Fruit fly (Drosophila melanogaster): ENCODE measurements around the gene CG5885.

The CG5885 gene

dm6 chr2L:9908468-9908967 lies 9.6 kb downstream of the CG5885 start, which contains the start of gene CG13124 (continued):
- no peak for TF ChIP-seq CG17829 (tag; optimal IDR thresholded peaks at IDR 0.05)
- TF ChIP-seq CG8359 (GFP tag; optimal IDR thresholded peaks at IDR 0.05; ENCODE audit: borderline replicate concordance): no peak
- TF ChIP-seq klu (GFP tag; IDR thresholded peaks at IDR 0.05): no peak

DNA sequence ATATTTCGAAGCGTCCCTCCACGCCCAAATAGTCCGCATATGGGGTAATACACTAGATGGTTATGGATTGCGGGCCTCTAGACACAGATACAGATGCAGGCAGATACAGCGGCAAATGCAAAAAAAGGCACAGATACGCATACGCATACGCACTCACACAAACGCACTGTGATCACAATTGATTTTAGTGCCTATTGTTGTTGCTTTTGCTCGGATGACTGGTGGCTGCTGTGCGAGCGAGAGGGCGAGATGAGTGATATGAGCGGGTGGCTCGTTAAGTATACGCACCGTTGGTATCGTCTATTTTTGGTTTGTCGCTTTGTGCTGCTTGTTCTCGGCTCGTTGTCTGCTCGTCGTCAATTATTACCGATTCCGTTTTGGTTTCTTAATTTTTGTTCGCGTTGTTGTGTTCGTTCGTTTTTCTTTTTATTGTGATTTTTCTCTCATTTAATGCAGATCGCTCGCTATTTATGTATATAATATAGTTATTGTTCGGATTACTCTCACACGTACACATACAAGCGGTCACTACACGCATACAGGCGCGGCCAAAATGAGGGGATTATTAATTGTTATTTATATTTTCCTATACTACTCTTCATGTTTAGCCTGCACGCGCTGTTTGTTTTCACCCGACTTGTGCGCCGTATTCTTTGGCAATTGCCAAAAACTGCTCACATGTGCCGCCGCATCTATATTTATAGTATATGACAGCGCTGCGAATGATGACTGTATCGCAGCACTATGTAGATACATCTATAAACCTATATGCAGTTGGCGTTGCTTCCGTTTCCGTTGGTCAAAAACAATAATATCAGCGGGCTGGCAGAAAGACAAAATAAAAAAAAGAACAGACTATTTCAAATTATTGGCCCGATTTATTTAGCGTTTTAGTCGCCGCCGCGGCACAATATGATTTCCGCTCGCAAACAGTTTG lies 10.5 kb downstream of the CG5885 start:
- TF ChIP-seq Hand (GFP tag; optimal IDR thresholded peaks at IDR 0.05): no peak
- TF ChIP-seq mirr (GFP tag; optimal IDR thresholded peaks at IDR 0.05): peak; percentile 42
- TF ChIP-seq D19B (GFP tag; optimal IDR thresholded peaks at IDR 0.05): peak; percentile 73
- TF ChIP-seq Blimp-1 (GFP tag; optimal IDR thresholded peaks at IDR 0.05): no peak
- TF ChIP-seq CG15601 (tag; optimal IDR thresholded peaks at IDR 0.05): no peak
- TF ChIP-seq CG13775 (GFP tag; optimal IDR thresholded peaks at IDR 0.05): no peak
- peak; percentile 2 for TF ChIP-seq CG13624 (GFP tag; optimal IDR thresholded peaks at IDR 0.05)
- peak; percentile 66 for TF ChIP-seq CG10979 (tag; optimal IDR thresholded peaks at IDR 0.05)
- peak; percentile 58 for TF ChIP-seq Sox102F (GFP tag; optimal IDR thresholded peaks at IDR 0.05)
- TF ChIP-seq kay (GFP tag; optimal IDR thresholded peaks at IDR 0.05): peak; percentile 8
- peak; percentile 9 for TF ChIP-seq gcm (GFP tag; optimal IDR thresholded peaks at IDR 0.05)
- TF ChIP-seq CrebB (tag; optimal IDR thresholded peaks at IDR 0.05): peak; percentile 43
- TF ChIP-seq dysf (GFP tag; IDR thresholded peaks at IDR 0.05): no peak
- TF ChIP-seq CG3281 (GFP tag; optimal IDR thresholded peaks at IDR 0.05): no peak
- TF ChIP-seq sisA (GFP tag; IDR thresholded peaks at IDR 0.05): no peak
- TF ChIP-seq TFAM (GFP tag; optimal IDR thresholded peaks at IDR 0.05): no peak
- peak; percentile 37; the same call in 2 of the 3 replicates for TF ChIP-seq ci (GFP tag; IDR thresholded peaks at IDR 0.05)
- TF ChIP-seq MBD-R2 (GFP tag; IDR thresholded peaks at IDR 0.05): peak; percentile 20; the same call in 1 of the 2 replicates
- peak; percentile 85 for TF ChIP-seq cg (GFP tag; optimal IDR thresholded peaks at IDR 0.05)
- TF ChIP-seq CG2116 (GFP tag; optimal IDR thresholded peaks at IDR 0.05): peak; percentile 6
- TF ChIP-seq Meics (GFP tag; optimal IDR thresholded peaks at IDR 0.05): no peak
- peak; percentile 86 for TF ChIP-seq Med (GFP tag)
- peak; percentile 0 for TF ChIP-seq CG13894 (tag; optimal IDR thresholded peaks at IDR 0.05)
- no peak for TF ChIP-seq CG10431 (GFP tag; optimal IDR thresholded peaks at IDR 0.05)
- TF ChIP-seq abd-A (tag; optimal IDR thresholded peaks at IDR 0.05): peak; percentile 90
- TF ChIP-seq Pdp1 (GFP tag; optimal IDR thresholded peaks at IDR 0.05): peak in 1 of 2 experiments; percentile 10
- TF ChIP-seq corto (GFP tag; optimal IDR thresholded peaks at IDR 0.05): no peak
- TF ChIP-seq chinmo (GFP tag; IDR thresholded peaks at IDR 0.05; ENCODE audit: partially characterized antibody): peak; percentile 96
- peak; percentile 20; the same call in 1 of the 2 replicates for TF ChIP-seq CG3847 (GFP tag; IDR thresholded peaks at IDR 0.05)
- peak; percentile 4 for TF ChIP-seq Sox100B (GFP tag; optimal IDR thresholded peaks at IDR 0.05)
- TF ChIP-seq Trl (optimal IDR thresholded peaks at IDR 0.05): peak in 1 of 2 experiments; percentile 9
- no peak for TF ChIP-seq Trl (GFP tag; optimal IDR thresholded peaks at IDR 0.05)
- TF ChIP-seq Ada2b (GFP tag; IDR thresholded peaks at IDR 0.05): 0 out of 2 replicates have a peak, but pooled peaks have one; percentile 4
- TF ChIP-seq z (GFP tag; IDR thresholded peaks at IDR 0.05): peak; percentile 54; the same call in 1 of the 3 replicates
- TF ChIP-seq kah (GFP tag; optimal IDR thresholded peaks at IDR 0.05): peak; percentile 78
- peak; percentile 46 for TF ChIP-seq CG1832 (GFP tag; optimal IDR thresholded peaks at IDR 0.05)
- no peak for TF ChIP-seq unpg (GFP tag; optimal IDR thresholded peaks at IDR 0.05)
- peak; percentile 33 for TF ChIP-seq Nf-YB (GFP tag; optimal IDR thresholded peaks at IDR 0.05)
- TF ChIP-seq Abd-B (GFP tag; optimal IDR thresholded peaks at IDR 0.05): no peak
- peak; percentile 44; the same call in 1 of the 2 replicates for TF ChIP-seq klu (GFP tag; IDR thresholded peaks at IDR 0.05)
- peak; percentile 48 for TF ChIP-seq Nf-YC (tag; optimal IDR thresholded peaks at IDR 0.05)
- TF ChIP-seq CG3726 (GFP tag; IDR thresholded peaks at IDR 0.05): 0 out of 3 replicates have a peak, but pooled peaks have one; percentile 12
- TF ChIP-seq CG30403 (GFP tag; optimal IDR thresholded peaks at IDR 0.05): no peak
